Fruit fly (Drosophila melanogaster) whole organism, embryonic: ENCODE results near the gene parvin.

Experiments
- Adf1 ChIP-seq: fragments of 200-800 bp; sonication (Bioruptor generic); IDR thresholded peaks from 2 replicates; pipeline ENCODE4 v1.3.6; 2022; ENCODE audit warnings: missing biosample characterization, missing genetic modification characterization
- Antp ChIP-seq: fragments of 200-800 bp; sonication (Bioruptor generic); optimal IDR thresholded peaks from 3 replicates; lab custom pipeline; 2016; ENCODE audit warnings: missing biosample characterization, missing genetic modification characterization
- Bdp1 ChIP-seq: fragments of 200-800 bp; sonication (Bioruptor generic); optimal IDR thresholded peaks from 3 replicates; lab custom pipeline; 2016; ENCODE audit warnings: missing biosample characterization, missing genetic modification characterization
- CG12942 ChIP-seq: fragments of 200-800 bp; sonication (Bioruptor generic); optimal IDR thresholded peaks from 3 replicates; lab custom pipeline; 2016; ENCODE audit warnings: missing biosample characterization, missing genetic modification characterization
- CG15696 ChIP-seq: fragments of 200-800 bp; sonication (Bioruptor generic); optimal IDR thresholded peaks from 2 replicates; lab custom pipeline; 2019; ENCODE audit warnings: missing biosample characterization, mild to moderate bottlenecking, missing genetic modification characterization, moderate library complexity
- CG17361 ChIP-seq: fragments of 200-800 bp; sonication (Bioruptor generic); IDR thresholded peaks from 3 replicates; pipeline ENCODE4 v1.3.6; 2022; ENCODE audit warnings: missing biosample characterization, missing genetic modification characterization
- CG17912 ChIP-seq: fragments of 200-800 bp; sonication (Bioruptor generic); optimal IDR thresholded peaks from 2 replicates; lab custom pipeline; 2018; ENCODE audit warnings: missing biosample characterization, mild to moderate bottlenecking, missing genetic modification characterization
- CG2202 ChIP-seq: fragments of 200-800 bp; sonication (Bioruptor generic); optimal IDR thresholded peaks from 2 replicates; lab custom pipeline; 2018; ENCODE audit warnings: missing biosample characterization, mild to moderate bottlenecking, missing genetic modification characterization
- CG4328 ChIP-seq: fragments of 200-800 bp; sonication (Bioruptor generic); optimal IDR thresholded peaks from 3 replicates; lab custom pipeline; 2017; ENCODE audit warnings: missing biosample characterization, missing genetic modification reagents, missing genetic modification characterization
- CG4707 ChIP-seq: fragments of 200-800 bp; sonication (Bioruptor generic); optimal IDR thresholded peaks from 2 replicates; lab custom pipeline; 2018; ENCODE audit warnings: missing biosample characterization, mild to moderate bottlenecking, missing genetic modification characterization, moderate library complexity
- CG6254 ChIP-seq: fragments of 200-800 bp; sonication (Bioruptor generic); optimal IDR thresholded peaks from 3 replicates; lab custom pipeline; 2017; ENCODE audit warnings: mild to moderate bottlenecking, missing biosample characterization, missing genetic modification reagents, missing genetic modification characterization
- CG6683 ChIP-seq: fragments of 200-800 bp; sonication (Bioruptor generic); optimal IDR thresholded peaks from 2 replicates; lab custom pipeline; 2017; ENCODE audit warnings: missing biosample characterization, mild to moderate bottlenecking, missing genetic modification characterization, missing genetic modification reagents
- CG7357 ChIP-seq: fragments of 200-800 bp; sonication (Bioruptor generic); IDR thresholded peaks from 3 replicates; pipeline ENCODE4 v1.3.6; 2022; ENCODE audit warnings: missing biosample characterization, missing genetic modification characterization
- CG7839 ChIP-seq: fragments of 200-800 bp; sonication (Bioruptor generic); optimal IDR thresholded peaks from 3 replicates; lab custom pipeline; 2018; ENCODE audit warnings: missing biosample characterization, mild to moderate bottlenecking, missing genetic modification characterization, moderate library complexity
- CG7987 ChIP-seq: fragments of 200-800 bp; sonication (Bioruptor generic); optimal IDR thresholded peaks from 2 replicates; lab custom pipeline; 2018; ENCODE audit warnings: missing biosample characterization, mild to moderate bottlenecking, missing genetic modification characterization, moderate library complexity
- CG9609 ChIP-seq: fragments of 200-800 bp; sonication (Bioruptor generic); optimal IDR thresholded peaks from 3 replicates; lab custom pipeline; 2016; ENCODE audit warnings: missing biosample characterization, missing genetic modification characterization
- CrebB ChIP-seq: fragments of 200-800 bp; sonication (Bioruptor generic); optimal IDR thresholded peaks from 3 replicates; lab custom pipeline; 2018; ENCODE audit warnings: missing biosample characterization, mild to moderate bottlenecking, missing genetic modification characterization
- HLHmδ ChIP-seq: fragments of 200-800 bp; sonication (Bioruptor generic); optimal IDR thresholded peaks from 2 replicates; lab custom pipeline; 2018; ENCODE audit warnings: missing biosample characterization, mild to moderate bottlenecking, missing genetic modification characterization, moderate library complexity
- HmgD ChIP-seq: fragments of 200-800 bp; sonication (Bioruptor generic); optimal IDR thresholded peaks from 3 replicates; lab custom pipeline; 2016; ENCODE audit warnings: missing biosample characterization, missing genetic modification characterization
- MESR4 ChIP-seq: fragments of 200-800 bp; sonication (Bioruptor generic); optimal IDR thresholded peaks from 2 replicates; lab custom pipeline; 2018; ENCODE audit warnings: missing biosample characterization, mild to moderate bottlenecking, missing genetic modification characterization, moderate library complexity
- NK7.1 ChIP-seq: fragments of 200-800 bp; sonication (Bioruptor generic); optimal IDR thresholded peaks from 3 replicates; lab custom pipeline; 2016; ENCODE audit warnings: missing biosample characterization, missing genetic modification characterization
- Ravus ChIP-seq: fragments of 200-800 bp; sonication (Bioruptor generic); IDR thresholded peaks from 2 replicates; pipeline ENCODE4 v1.3.6; 2022; ENCODE audit warnings: missing biosample characterization, missing genetic modification characterization
- Rfx ChIP-seq: fragments of 200-800 bp; sonication (Bioruptor generic); IDR thresholded peaks from 2 replicates; pipeline ENCODE4 v1.3.6; 2022; ENCODE audit warnings: missing biosample characterization, missing genetic modification characterization
- Trl ChIP-seq, 3 experiments: fragments of >200 bp in 2 of 3; fragments of 200-800 bp in 1 of 3; sonication (Bioruptor generic) in 1 of 3; optimal IDR thresholded peaks; 2 replicates in 1 of 3; 3 replicates in 2 of 3; lab custom pipeline; 2016 to 2017; ENCODE audit warnings: missing biosample characterization in 1 of 3, missing genetic modification characterization in 1 of 3
- Usf ChIP-seq: fragments of 200-800 bp; sonication (Bioruptor generic); optimal IDR thresholded peaks from 2 replicates; lab custom pipeline; 2017; ENCODE audit warnings: missing genotype, missing biosample characterization, missing genetic modification characterization
- ab ChIP-seq: fragments of 200-800 bp; sonication (Bioruptor generic); optimal IDR thresholded peaks from 2 replicates; lab custom pipeline; 2016; ENCODE audit warnings: missing biosample characterization, missing genetic modification characterization
- bowl ChIP-seq: fragments of 200-800 bp; sonication (Bioruptor generic); IDR thresholded peaks from 2 replicates; pipeline ENCODE4 v1.3.6; 2022; ENCODE audit warnings: missing biosample characterization, missing genetic modification characterization
- cg ChIP-seq: fragments of 200-800 bp; sonication (Bioruptor generic); optimal IDR thresholded peaks from 3 replicates; lab custom pipeline; 2019; ENCODE audit warnings: missing biosample characterization, mild to moderate bottlenecking, missing genetic modification characterization, moderate library complexity
- chn ChIP-seq: fragments of 200-800 bp; sonication (Bioruptor generic); optimal IDR thresholded peaks from 2 replicates; lab custom pipeline; 2016; ENCODE audit warnings: missing biosample characterization, missing genetic modification characterization
- cwo ChIP-seq: fragments of 200-800 bp; sonication (Bioruptor generic); optimal IDR thresholded peaks from 3 replicates; lab custom pipeline; 2017; ENCODE audit warnings: missing biosample characterization, missing genetic modification characterization, mild to moderate bottlenecking, moderate library complexity, missing genetic modification reagents
- en ChIP-seq: fragments of 200-800 bp; sonication (Bioruptor generic); optimal IDR thresholded peaks from 2 replicates; lab custom pipeline; 2016; ENCODE audit warnings: missing biosample characterization, missing genetic modification characterization
- esg ChIP-seq: fragments of 200-800 bp; sonication (Bioruptor generic); conservative IDR thresholded peaks from 2 replicates; pipeline ENCODE4 v1.3.6; 2022; ENCODE audit warnings: missing biosample characterization, missing genetic modification characterization
- ewg ChIP-seq: fragments of 200-800 bp; sonication (Bioruptor generic); optimal IDR thresholded peaks from 3 replicates; lab custom pipeline; 2017; ENCODE audit warnings: mild to moderate bottlenecking, missing biosample characterization, missing genetic modification reagents, missing genetic modification characterization
- eyg ChIP-seq: fragments of 200-800 bp; sonication (Bioruptor generic); optimal IDR thresholded peaks from 3 replicates; lab custom pipeline; 2016; ENCODE audit warnings: missing biosample characterization, missing genetic modification characterization
- gcm2 ChIP-seq: fragments of 200-800 bp; sonication (Bioruptor generic); optimal IDR thresholded peaks from 2 replicates; lab custom pipeline; 2016; ENCODE audit warnings: missing biosample characterization, missing genetic modification characterization
- ham ChIP-seq: fragments of 200-800 bp; sonication (Bioruptor generic); IDR thresholded peaks from 2 replicates; pipeline ENCODE4 v1.3.6; 2022; ENCODE audit warnings: missing biosample characterization, missing genetic modification characterization
- insv ChIP-seq, 2 experiments: fragments of 200-800 bp; sonication (Bioruptor generic); optimal IDR thresholded peaks; 3 replicates each; lab custom pipeline; 2016 to 2018; ENCODE audit warnings: missing biosample characterization in 2 of 2, missing genetic modification characterization in 2 of 2
- kah ChIP-seq: fragments of 200-800 bp; sonication (Bioruptor generic); optimal IDR thresholded peaks from 2 replicates; lab custom pipeline; 2018; ENCODE audit warnings: missing biosample characterization, mild to moderate bottlenecking, missing genetic modification characterization
- mam ChIP-seq: fragments of 200-800 bp; sonication (Bioruptor generic); optimal IDR thresholded peaks from 3 replicates; lab custom pipeline; 2016; ENCODE audit warnings: missing biosample characterization, missing genetic modification characterization
- nom ChIP-seq: fragments of 200-800 bp; sonication (Bioruptor generic); optimal IDR thresholded peaks from 2 replicates; lab custom pipeline; 2017; ENCODE audit warnings: missing biosample characterization, missing genetic modification characterization, mild to moderate bottlenecking, moderate library complexity, missing genetic modification reagents
- run ChIP-seq: fragments of 200-800 bp; sonication (Bioruptor generic); optimal IDR thresholded peaks from 3 replicates; lab custom pipeline; 2018; ENCODE audit warnings: missing biosample characterization, mild to moderate bottlenecking, missing genetic modification characterization
- scrt ChIP-seq: fragments of 200-800 bp; sonication (Bioruptor generic); optimal IDR thresholded peaks from 2 replicates; lab custom pipeline; 2018; ENCODE audit warnings: missing biosample characterization, mild to moderate bottlenecking, missing genetic modification characterization, moderate library complexity
- sd ChIP-seq: fragments of 200-800 bp; sonication (Bioruptor generic); optimal IDR thresholded peaks from 3 replicates; lab custom pipeline; 2018; ENCODE audit warnings: missing biosample characterization, mild to moderate bottlenecking, missing genetic modification characterization, moderate library complexity
- sima ChIP-seq: fragments of 200-800 bp; sonication (Bioruptor generic); optimal IDR thresholded peaks from 2 replicates; lab custom pipeline; 2016; ENCODE audit warnings: missing biosample characterization, missing genetic modification characterization
- tin ChIP-seq: fragments of 200-800 bp; sonication (Bioruptor generic); optimal IDR thresholded peaks from 3 replicates; lab custom pipeline; 2016; ENCODE audit warnings: missing biosample characterization, missing genetic modification characterization
- tna ChIP-seq: fragments of 200-800 bp; sonication (Bioruptor generic); IDR thresholded peaks from 2 replicates; pipeline ENCODE4 v1.3.6; 2022; ENCODE audit warnings: missing biosample characterization, missing genetic modification characterization; ENCODE audit not compliant: partially characterized antibody
- unc-4 ChIP-seq: fragments of 200-800 bp; sonication (Bioruptor generic); IDR thresholded peaks from 2 replicates; pipeline ENCODE4 v1.3.6; 2022; ENCODE audit warnings: missing biosample characterization, missing genetic modification characterization; ENCODE audit not compliant: partially characterized antibody
- unpg ChIP-seq: fragments of 200-800 bp; sonication (Bioruptor generic); optimal IDR thresholded peaks from 3 replicates; lab custom pipeline; 2018; ENCODE audit warnings: missing biosample characterization, mild to moderate bottlenecking, missing genetic modification characterization, moderate library complexity
- zf30C ChIP-seq: fragments of 200-800 bp; sonication (Bioruptor generic); optimal IDR thresholded peaks from 3 replicates; lab custom pipeline; 2018; ENCODE audit warnings: missing biosample characterization, mild to moderate bottlenecking, missing genetic modification characterization

Gene parvin

DNA sequence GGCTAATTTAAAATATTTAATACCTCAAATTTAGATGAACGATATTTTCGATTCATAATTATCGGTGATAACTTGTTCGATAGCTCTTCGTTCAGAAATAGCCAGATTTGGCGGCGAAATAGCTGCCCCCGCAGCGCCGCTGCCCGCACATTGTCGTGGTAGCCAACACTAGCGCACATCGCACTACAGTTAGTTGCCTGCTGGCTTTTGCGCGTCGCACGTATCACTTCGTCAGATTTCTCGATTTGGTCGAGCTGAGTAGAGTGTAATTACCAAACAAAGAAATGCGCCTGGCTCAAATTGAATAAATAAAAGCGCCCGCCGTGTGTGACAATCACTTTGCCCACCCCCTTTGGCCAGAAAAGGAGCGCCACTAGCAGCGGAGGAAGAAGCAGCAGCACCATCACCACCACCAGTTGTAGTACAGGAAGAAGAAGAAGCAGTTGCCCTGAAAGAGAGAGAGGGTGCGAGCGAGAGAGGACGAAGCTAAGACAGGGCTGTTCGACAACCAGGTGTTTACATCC lies 4.8 kb downstream of the parvin start, which contains the start of gene Abcd3 (continued):
- TF ChIP-seq zf30C (GFP tag; lab: Kevin White, UChicago) (peak; percentile 16), Rfx (GFP tag; lab: Robert Waterston, UW) (peak; percentile 44), Usf (GFP tag; lab: Kevin White, UChicago) (no peak), CG7357 (GFP tag; lab: Robert Waterston, UW) (no peak), Antp (GFP tag; lab: Kevin White, UChicago) (peak; percentile 27), bowl (GFP tag; lab: Robert Waterston, UW) (0 out of 2 replicates have a peak, but pooled peaks have one; percentile 21), chn (GFP tag; lab: Kevin White, UChicago) (peak; percentile 57), unpg (GFP tag; lab: Kevin White, UChicago) (no peak), CG7839 (tag; lab: Kevin White, UChicago) (peak; percentile 25), tna (GFP tag; lab: Robert Waterston, UW) (peak; percentile 68), CG6683 (peak; percentile 24), run (tag; lab: Kevin White, UChicago) (peak; percentile 2), esg (GFP tag; lab: Robert Waterston, UW) (no peak), mam (GFP tag; lab: Kevin White, UChicago) (no peak), CG6254 (GFP tag; lab: Kevin White, UChicago) (peak; percentile 31), nom (GFP tag; lab: Kevin White, UChicago) (peak; percentile 73), Adf1 (GFP tag; lab: Robert Waterston, UW) (peak; percentile 60; the same call in 1 of the 2 replicates), tin (GFP tag; lab: Kevin White, UChicago) (no peak), cg (peak; percentile 76), Bdp1 (no peak), scrt (peak; percentile 66), CG15696 (tag; lab: Kevin White, UChicago) (no peak), en (GFP tag; lab: Kevin White, UChicago) (no peak), ham (GFP tag; lab: Robert Waterston, UW) (no peak), ewg (peak; percentile 38), HmgD (GFP tag; lab: Kevin White, UChicago) (peak; percentile 70), NK7.1 (no peak), MESR4 (GFP tag; lab: Kevin White, UChicago) (peak; percentile 94), insv (GFP tag; optimal IDR thresholded peaks at IDR 0.05; lab: Kevin White, UChicago) (peak in 1 of 2 experiments; percentile 52), CG17912 (GFP tag; lab: Kevin White, UChicago) (peak; percentile 17), CrebB (tag; lab: Kevin White, UChicago) (peak; percentile 53), kah (GFP tag; lab: Kevin White, UChicago) (peak; percentile 75), cwo (GFP tag; lab: Kevin White, UChicago) (peak; percentile 42), CG12942 (GFP tag; lab: Kevin White, UChicago) (no peak), CG17361 (0 out of 3 replicates have a peak, but pooled peaks have one; percentile 36), CG9609 (no peak), Trl (optimal IDR thresholded peaks at IDR 0.05; lab: Kevin White, UChicago) (peak in 1 of 2 experiments; percentile 39), Trl (GFP tag; optimal IDR thresholded peaks at IDR 0.05; lab: Kevin White, UChicago) (peak; percentile 51), eyg (peak; percentile 3), CG4328 (peak; percentile 1), Ravus (GFP tag; lab: Robert Waterston, UW) (no peak), CG4707 (GFP tag; lab: Kevin White, UChicago) (peak; percentile 7), sima (GFP tag; lab: Kevin White, UChicago) (no peak), sd (tag; lab: Kevin White, UChicago) (peak; percentile 53), HLHmδ (GFP tag; lab: Kevin White, UChicago) (peak; percentile 22), gcm2 (GFP tag; lab: Kevin White, UChicago) (no peak), CG2202 (tag; lab: Kevin White, UChicago) (peak; percentile 27), unc-4 (GFP tag; lab: Robert Waterston, UW) (peak; percentile 71), CG7987 (GFP tag; lab: Kevin White, UChicago) (peak; percentile 56), ab (GFP tag; lab: Kevin White, UChicago) (no peak)
